Worm (Caenorhabditis elegans) whole organism, mixed stage, embryonic: ENCODE results near the gene F08F1.4.

Experiments used
- M03D4.4 ChIP-seq: sonication (generic microtip); optimal IDR thresholded peaks from 2 replicates; lab custom pipeline; 2017; ENCODE audit warnings: mild to moderate bottlenecking, missing genetic modification characterization, missing compliant biosample characterization
- bed-3 ChIP-seq: fragments of 200-800 bp; sonication (Bioruptor generic); optimal IDR thresholded peaks from 3 replicates; lab custom pipeline; 2018; ENCODE audit warnings: mild to moderate bottlenecking, missing genetic modification characterization, moderate library complexity, missing compliant biosample characterization
- blmp-1 ChIP-seq: fragments of 150-350 bp; optimal IDR thresholded peaks from 2 replicates; lab custom pipeline; 2014; ENCODE audit warnings: missing biosample characterization, missing genetic modification characterization
- ceh-43 ChIP-seq: fragments of 200-800 bp; sonication (Bioruptor generic); optimal IDR thresholded peaks from 2 replicates; lab custom pipeline; 2018; ENCODE audit warnings: mild to moderate bottlenecking, missing genetic modification characterization, moderate library complexity, missing compliant biosample characterization
- ceh-83 ChIP-seq: fragments of 200-800 bp; sonication (Bioruptor generic); optimal IDR thresholded peaks from 2 replicates; lab custom pipeline; 2018; ENCODE audit warnings: mild to moderate bottlenecking, missing genetic modification characterization, missing compliant biosample characterization
- ces-1 ChIP-seq: fragments of 150-350 bp; optimal IDR thresholded peaks from 2 replicates; lab custom pipeline; 2014; ENCODE audit warnings: missing biosample characterization, missing genetic modification reagents, missing genetic modification characterization
- cnd-1 ChIP-seq: fragments of 200-800 bp; sonication (Bioruptor generic); optimal IDR thresholded peaks from 2 replicates; lab custom pipeline; 2018; ENCODE audit warnings: mild to moderate bottlenecking, missing genetic modification characterization, missing compliant biosample characterization
- drap-1 ChIP-seq: fragments of 200-800 bp; sonication (Bioruptor generic); optimal IDR thresholded peaks from 3 replicates; lab custom pipeline; 2018; ENCODE audit warnings: mild to moderate bottlenecking, missing genetic modification characterization, missing compliant biosample characterization
- elt-1 ChIP-seq: sonication (generic microtip); optimal IDR thresholded peaks from 2 replicates; lab custom pipeline; 2017; ENCODE audit warnings: missing genetic modification characterization, mild to moderate bottlenecking, missing compliant biosample characterization, antibody characterized with exemption, moderate library complexity, borderline replicate concordance; ENCODE audit not compliant: insufficient read depth
- elt-3 ChIP-seq: fragments of 150-350 bp; optimal IDR thresholded peaks from 2 replicates; lab custom pipeline; 2014; ENCODE audit warnings: missing biosample characterization, missing genetic modification characterization
- flh-1 ChIP-seq: fragments of 200-800 bp; sonication (Bioruptor generic); optimal IDR thresholded peaks from 2 replicates; lab custom pipeline; 2018; ENCODE audit warnings: mild to moderate bottlenecking, missing genetic modification characterization, moderate library complexity, missing compliant biosample characterization
- hlh-1 ChIP-seq: fragments of 150-350 bp; optimal IDR thresholded peaks from 2 replicates; lab custom pipeline; 2014; ENCODE audit warnings: missing biosample characterization, missing genetic modification reagents, missing genetic modification characterization
- lin-13 ChIP-seq: fragments of 150-350 bp; optimal IDR thresholded peaks from 2 replicates; lab custom pipeline; 2014; ENCODE audit warnings: missing biosample characterization, missing genetic modification characterization
- lin-32 ChIP-seq: fragments of 200-800 bp; sonication (Bioruptor generic); optimal IDR thresholded peaks from 2 replicates; lab custom pipeline; 2018; ENCODE audit warnings: mild to moderate bottlenecking, missing genetic modification characterization, missing compliant biosample characterization
- lsy-2 ChIP-seq: fragments of 150-350 bp; optimal IDR thresholded peaks from 2 replicates; lab custom pipeline; 2014; ENCODE audit warnings: missing biosample characterization, missing genetic modification characterization
- mep-1 ChIP-seq: fragments of 150-350 bp; optimal IDR thresholded peaks from 2 replicates; lab custom pipeline; 2017; ENCODE audit warnings: missing biosample characterization, missing genetic modification reagents, missing genetic modification characterization, inconsistent platforms
- mls-2 ChIP-seq: sonication (generic microtip); optimal IDR thresholded peaks from 2 replicates; lab custom pipeline; 2016; ENCODE audit warnings: mild to moderate bottlenecking, missing genetic modification characterization, moderate library complexity, missing compliant biosample characterization
- nhr-12 ChIP-seq: fragments of 150-350 bp; optimal IDR thresholded peaks from 2 replicates; lab custom pipeline; 2014; ENCODE audit warnings: missing biosample characterization, missing genetic modification characterization
- nhr-2 ChIP-seq: fragments of 150-350 bp; optimal IDR thresholded peaks from 2 replicates; lab custom pipeline; 2014; ENCODE audit warnings: missing biosample characterization, missing genetic modification characterization
- nhr-237 ChIP-seq: fragments of 150-350 bp; optimal IDR thresholded peaks from 2 replicates; lab custom pipeline; 2014; ENCODE audit warnings: missing biosample characterization, missing genetic modification characterization
- nhr-28 ChIP-seq: fragments of 150-350 bp; optimal IDR thresholded peaks from 2 replicates; lab custom pipeline; 2014; ENCODE audit warnings: missing biosample characterization, missing genetic modification characterization
- nhr-76 ChIP-seq: sonication (generic microtip); optimal IDR thresholded peaks from 2 replicates; lab custom pipeline; 2017; ENCODE audit warnings: missing biosample characterization, missing genetic modification characterization
- pha-4 ChIP-seq: fragments of 150-350 bp; optimal IDR thresholded peaks from 2 replicates; lab custom pipeline; 2018; ENCODE audit warnings: missing biosample characterization, missing genetic modification reagents, missing genetic modification characterization
- sptf-1 ChIP-seq: sonication (generic microtip); optimal IDR thresholded peaks from 2 replicates; lab custom pipeline; 2017; ENCODE audit warnings: mild to moderate bottlenecking, missing genetic modification characterization, moderate library complexity, missing compliant biosample characterization
- unc-120 ChIP-seq: sonication (generic microtip); optimal IDR thresholded peaks from 2 replicates; lab custom pipeline; 2017; ENCODE audit warnings: missing genetic modification characterization, missing compliant biosample characterization; ENCODE audit not compliant: poor library complexity, severe bottlenecking
- unc-39 ChIP-seq: fragments of 150-350 bp; optimal IDR thresholded peaks from 2 replicates; lab custom pipeline; 2014; ENCODE audit warnings: missing biosample characterization, missing genetic modification characterization
- unc-62 ChIP-seq: fragments of 150-350 bp; optimal IDR thresholded peaks from 2 replicates; lab custom pipeline; 2014; ENCODE audit warnings: missing biosample characterization, missing genetic modification reagents, missing genetic modification characterization
- zip-8 ChIP-seq: fragments of 150-350 bp; optimal IDR thresholded peaks from 2 replicates; lab custom pipeline; 2014; ENCODE audit warnings: missing biosample characterization, missing genetic modification characterization
- ztf-11 ChIP-seq: fragments of 150-350 bp; optimal IDR thresholded peaks from 2 replicates; lab custom pipeline; 2014; ENCODE audit warnings: missing biosample characterization, missing genetic modification characterization

F08F1.4 gene

ce11 chrX:8446108-8446507 lies 32.9 kb downstream of the F08F1.4 start, which contains the start of gene F16F9.1:
TSS of gene F16F9.1 (plus strand) at chrX:8446408.
- TF ChIP-seq cnd-1 (no peak), nhr-12 (tag; lab: Kevin White, UChicago) (no peak), unc-39 (tag; lab: Kevin White, UChicago) (no peak), ces-1 (GFP tag; lab: Kevin White, UChicago) (no peak), pha-4 (tag; lab: Kevin White, UChicago) (no peak), unc-120 (tag; lab: Kevin White, UChicago) (no peak), ceh-83 (GFP tag; lab: Kevin White, UChicago) (no peak), hlh-1 (tag; lab: Kevin White, UChicago) (no peak), ceh-43 (no peak), sptf-1 (tag; lab: Kevin White, UChicago) (no peak), M03D4.4 (tag; lab: Kevin White, UChicago) (no peak), ztf-11 (tag; lab: Kevin White, UChicago) (no peak)

- no peak for TF ChIP-seq lin-13 (tag; lab: Kevin White, UChicago)
- TF ChIP-seq nhr-12 (tag; lab: Kevin White, UChicago): no peak
- TF ChIP-seq unc-39 (tag; lab: Kevin White, UChicago): no peak
- TF ChIP-seq lsy-2 (tag; lab: Kevin White, UChicago): no peak
- no peak for TF ChIP-seq M03D4.4 (tag; lab: Kevin White, UChicago)
- TF ChIP-seq nhr-76 (tag; lab: Kevin White, UChicago): no peak
- TF ChIP-seq nhr-28 (tag; lab: Kevin White, UChicago): no peak
- TF ChIP-seq elt-3 (tag; lab: Kevin White, UChicago): no peak
- TF ChIP-seq hlh-1 (tag; lab: Kevin White, UChicago): no peak
- TF ChIP-seq elt-1 (tag; lab: Kevin White, UChicago): no peak
- no peak for TF ChIP-seq zip-8 (tag; lab: Kevin White, UChicago)
- no peak for TF ChIP-seq sptf-1 (tag; lab: Kevin White, UChicago)
- TF ChIP-seq blmp-1 (tag; lab: Kevin White, UChicago): no peak
- no peak for TF ChIP-seq pha-4 (tag; lab: Kevin White, UChicago)
- no peak for TF ChIP-seq ztf-11 (tag; lab: Kevin White, UChicago)
- TF ChIP-seq bed-3: no peak
- no peak for TF ChIP-seq ces-1 (GFP tag; lab: Kevin White, UChicago)
These were observed 42.4 kb downstream of the F08F1.4 start, which contains the start of gene dpy-6 for ce11 chrX:8455590-8456166. TSS of gene dpy-6 (minus strand) at chrX:8455640.

DNA sequence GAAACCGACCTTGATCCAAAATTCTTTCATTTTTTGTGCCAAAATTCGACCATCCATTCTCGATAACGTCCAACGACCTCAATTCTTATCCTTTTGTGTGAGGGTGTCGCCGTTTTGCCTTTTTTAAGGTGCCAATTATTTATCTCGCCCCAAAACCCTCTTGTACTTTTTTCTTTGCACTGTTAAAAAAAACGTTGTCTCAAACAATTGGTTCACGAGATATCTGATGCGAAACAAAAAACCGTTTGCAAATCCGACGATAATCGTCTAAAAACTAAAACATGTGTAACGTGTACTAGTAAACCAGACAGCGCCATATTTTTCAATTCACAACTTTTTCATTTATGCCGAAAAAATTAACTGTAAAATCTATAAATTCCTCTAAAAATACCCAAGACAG lies 44.1 kb downstream of the F08F1.4 start, which contains the start of gene F16F9.3:
Gene F16F9.3, plus strand, starts transcription at position 301 of the 400 bp plus-strand sequence.
- TF ChIP-seq lsy-2 (tag; lab: Kevin White, UChicago) (no peak), bed-3 (no peak), lin-32 (GFP tag; lab: Kevin White, UChicago) (no peak), hlh-1 (tag; lab: Kevin White, UChicago) (no peak), mep-1 (tag; lab: Kevin White, UChicago) (no peak), ceh-43 (no peak)

DNA sequence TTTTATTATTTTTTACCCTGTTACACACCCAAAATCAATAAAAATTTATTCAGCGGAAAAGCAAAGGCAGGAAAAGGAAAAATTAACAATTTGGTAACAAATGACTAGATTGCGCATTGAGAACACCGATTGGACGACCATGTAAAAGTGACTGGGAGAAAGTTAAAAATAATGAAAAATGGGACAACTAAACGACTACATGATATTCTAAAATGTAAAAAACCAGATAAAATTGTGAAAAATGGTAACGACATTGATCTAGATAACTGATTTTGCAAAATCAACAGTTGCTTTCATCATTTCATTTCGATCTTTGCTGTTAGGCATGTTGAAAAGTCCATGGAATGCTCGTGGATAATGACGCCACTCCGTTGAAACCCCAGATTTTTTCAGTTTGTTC lies 46.6 kb downstream of the F08F1.4 start:
- TF ChIP-seq cnd-1: no peak
- TF ChIP-seq drap-1: no peak
- TF ChIP-seq sptf-1 (tag; lab: Kevin White, UChicago): no peak
- no peak for TF ChIP-seq nhr-237 (tag; lab: Kevin White, UChicago)
- no peak for TF ChIP-seq mls-2 (tag; lab: Kevin White, UChicago)
- no peak for TF ChIP-seq flh-1 (GFP tag; lab: Kevin White, UChicago)
- TF ChIP-seq nhr-12 (tag; lab: Kevin White, UChicago): no peak
- TF ChIP-seq nhr-76 (tag; lab: Kevin White, UChicago): no peak
- TF ChIP-seq lsy-2 (tag; lab: Kevin White, UChicago): no peak
- no peak for TF ChIP-seq elt-3 (tag; lab: Kevin White, UChicago)
- TF ChIP-seq nhr-2: no peak
- TF ChIP-seq ztf-11 (tag; lab: Kevin White, UChicago): no peak
- no peak for TF ChIP-seq unc-62

ce11 chrX:8460958-8461357 lies 47.7 kb downstream of the F08F1.4 start:
- TF ChIP-seq ceh-43: no peak
- peak; percentile 60 for TF ChIP-seq elt-1 (tag; lab: Kevin White, UChicago)
